Worm (Caenorhabditis elegans): ENCODE data around the gene attf-5.

The attf-5 gene

DNA sequence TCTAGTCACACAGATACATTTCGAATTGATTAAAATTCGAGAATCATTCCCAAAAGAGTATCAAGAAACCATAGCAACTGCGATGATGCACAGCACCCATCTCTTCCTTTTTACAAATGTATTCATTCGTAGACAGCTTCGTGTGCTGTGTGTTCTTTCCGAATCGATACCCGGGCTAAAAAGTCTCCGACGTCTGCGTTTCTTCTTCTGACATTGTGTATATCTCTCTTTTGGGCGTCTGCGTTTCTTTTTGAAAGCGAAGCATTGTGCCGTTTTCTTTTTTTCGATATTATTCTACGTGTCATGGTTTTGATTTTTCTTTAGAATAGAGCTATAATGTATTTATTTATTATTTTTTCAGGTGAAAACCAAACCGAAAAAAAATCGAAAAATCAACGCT lies at the start of gene attf-5:
TSS of gene attf-5 (plus strand) at position 362 of the 400 bp plus-strand sequence.
- TF ChIP-seq dao-5 (tag; optimal IDR thresholded peaks at IDR 0.05) = no peak
- TF ChIP-seq him-1 (tag; optimal IDR thresholded peaks at IDR 0.05) = no peak

DNA sequence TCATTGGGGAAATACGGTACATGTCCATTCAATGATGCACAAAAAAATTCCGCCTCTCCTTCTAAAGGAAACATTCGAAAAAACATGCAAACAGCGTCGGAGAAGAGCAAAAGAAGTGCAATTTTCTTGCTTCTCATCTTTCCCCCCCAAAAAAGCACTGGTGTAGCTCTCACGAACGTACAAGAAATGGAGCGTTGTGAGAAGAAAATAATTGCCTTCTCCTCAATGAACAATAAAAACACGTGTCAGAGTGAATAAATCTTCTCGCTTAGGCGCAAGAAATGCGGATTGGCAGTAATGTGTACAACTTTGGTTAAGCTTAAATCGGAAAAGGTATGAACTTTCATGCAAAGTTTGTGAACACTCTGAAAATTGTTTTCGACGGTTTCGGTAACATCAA lies 39.8 kb upstream of the attf-5 start:
- no peak for TF ChIP-seq dao-5 (tag; optimal IDR thresholded peaks at IDR 0.05)
- TF ChIP-seq W03F9.2 (tag; optimal IDR thresholded peaks at IDR 0.05) = no peak
- TF ChIP-seq him-1 (tag; optimal IDR thresholded peaks at IDR 0.05) = no peak

DNA sequence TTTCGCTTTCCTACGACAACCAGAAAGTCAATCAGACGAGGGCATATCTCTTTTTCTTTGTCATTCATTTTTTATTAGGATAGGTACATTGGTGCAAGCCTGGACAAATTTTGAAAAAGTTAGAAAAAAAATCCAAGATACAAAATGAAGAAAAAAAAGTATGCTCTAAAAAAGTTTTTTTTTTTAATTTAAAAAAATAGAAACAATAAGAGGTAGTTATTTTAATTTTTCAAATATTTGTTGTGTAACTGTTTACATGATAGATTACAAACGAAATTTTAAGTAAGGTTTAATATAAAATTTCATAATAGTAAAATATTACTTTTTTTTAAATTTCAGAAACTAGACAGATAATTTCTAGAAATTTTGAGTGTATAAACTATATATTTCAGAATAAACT lies 28.5 kb upstream of the attf-5 start, which contains the start of gene aex-3:
TSS of gene aex-3 (minus strand) at position 101 of the 400 bp plus-strand sequence.
- no peak for TF ChIP-seq dao-5 (tag; optimal IDR thresholded peaks at IDR 0.05)
- no peak for TF ChIP-seq W03F9.2 (tag; optimal IDR thresholded peaks at IDR 0.05)
- no peak for TF ChIP-seq him-1 (tag; optimal IDR thresholded peaks at IDR 0.05)

DNA sequence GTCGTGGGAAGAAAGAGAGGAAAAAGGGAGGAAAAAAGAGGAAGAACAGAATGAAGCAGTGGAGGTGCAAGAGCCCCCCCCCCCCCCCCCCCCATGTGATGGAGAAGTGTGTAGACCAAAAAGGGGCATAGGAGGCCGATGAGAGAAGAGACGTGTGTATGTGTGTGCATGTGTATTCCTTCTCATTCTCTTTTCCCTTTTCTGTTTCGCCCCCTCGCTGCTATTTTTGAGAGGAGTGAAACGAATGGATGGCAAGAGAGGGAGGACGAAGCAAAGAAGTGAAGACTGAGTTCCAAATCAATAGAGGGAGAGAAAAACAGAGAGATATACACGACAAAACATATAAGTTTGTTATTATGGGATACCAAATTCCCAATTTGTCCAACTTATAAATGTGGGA lies 27.6 kb upstream of the attf-5 start:
- no peak for TF ChIP-seq dao-5 (tag; optimal IDR thresholded peaks at IDR 0.05)
- no peak for TF ChIP-seq him-1 (tag; optimal IDR thresholded peaks at IDR 0.05)
- no peak for TF ChIP-seq W03F9.2 (tag; optimal IDR thresholded peaks at IDR 0.05)

DNA sequence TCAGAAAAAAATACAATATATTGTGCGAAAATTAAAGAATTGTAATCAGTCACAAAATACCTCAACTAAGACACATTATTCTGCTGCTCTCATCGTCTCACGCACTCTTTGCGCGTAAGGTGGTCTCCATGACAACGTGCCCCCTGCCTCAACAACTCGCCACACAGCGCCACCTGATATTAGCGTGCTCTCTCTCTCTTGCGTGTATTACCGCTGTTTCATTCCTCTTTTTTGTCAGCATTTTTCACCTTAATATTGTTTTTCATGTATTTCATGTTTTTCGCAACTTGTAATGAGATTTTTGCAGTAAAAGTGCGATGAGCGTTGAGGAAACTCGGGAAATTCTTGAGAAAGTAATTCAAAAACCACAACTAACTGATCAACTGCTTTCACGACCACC lies 24.7 kb upstream of the attf-5 start, which contains the start of gene dyf-11:
TSS of gene dyf-11 (plus strand) at position 301 of the 400 bp plus-strand sequence.
- TF ChIP-seq him-1 (tag; optimal IDR thresholded peaks at IDR 0.05) (no peak), dao-5 (tag; optimal IDR thresholded peaks at IDR 0.05) (no peak), W03F9.2 (tag; optimal IDR thresholded peaks at IDR 0.05) (no peak)

DNA sequence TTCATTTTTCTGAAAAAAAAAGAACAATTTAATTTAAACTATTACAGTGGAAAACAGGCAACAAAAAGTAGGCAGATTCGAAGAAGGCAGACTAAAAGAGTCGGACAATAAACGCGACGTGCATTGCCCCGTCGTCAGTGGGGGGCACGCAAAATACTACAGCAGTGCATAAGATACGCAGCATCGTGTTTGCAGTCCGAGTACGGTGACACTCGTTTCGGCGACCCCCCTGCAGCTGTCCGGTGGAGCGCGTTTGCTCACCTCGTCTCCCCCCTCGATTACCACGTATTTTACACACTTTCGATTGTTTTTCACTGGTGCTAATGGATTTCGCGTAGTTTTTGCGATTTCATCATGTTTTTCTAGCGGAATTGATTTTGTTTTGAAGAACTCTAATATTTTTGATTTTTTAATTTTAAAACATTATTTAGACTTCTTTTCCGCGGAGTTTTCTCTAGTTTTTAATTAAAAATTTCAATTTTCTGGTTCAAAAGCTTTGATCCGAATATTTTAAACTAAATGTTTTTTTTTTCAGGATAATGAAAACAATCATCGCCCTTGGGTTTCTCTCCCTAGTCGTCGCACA lies 20.0 kb upstream of the attf-5 start, which contains the start of the genes trap-2 and ile-2:
TSS of gene trap-2 (minus strand) at position 9 of the 586 bp plus-strand sequence.
TSS of gene ile-2 (plus strand) at position 536 of the 586 bp plus-strand sequence.
- TF ChIP-seq dao-5 (tag; optimal IDR thresholded peaks at IDR 0.05) (peak; percentile 23), W03F9.2 (tag; optimal IDR thresholded peaks at IDR 0.05) (peak; percentile 81), him-1 (tag; optimal IDR thresholded peaks at IDR 0.05) (peak; percentile 51)

DNA sequence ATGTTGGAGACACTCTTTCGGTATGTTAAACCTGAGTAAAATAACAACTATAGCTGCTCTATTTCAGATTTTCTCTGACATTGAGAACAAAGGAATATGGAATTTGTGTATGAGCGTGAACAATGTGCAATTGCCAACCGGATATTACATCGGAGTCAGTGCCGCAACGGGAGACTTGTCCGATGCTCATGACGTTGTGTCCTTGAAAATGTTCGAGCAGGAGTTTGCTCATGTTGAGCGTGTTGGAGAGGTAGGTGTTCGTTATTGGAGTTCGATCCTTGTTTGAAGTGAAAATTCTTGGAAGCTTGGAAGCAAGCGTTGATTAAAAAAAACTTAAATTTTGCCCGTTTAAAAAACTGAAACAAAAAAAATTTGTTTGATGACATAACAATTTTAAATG lies 18.6 kb upstream of the attf-5 start:
- no peak for TF ChIP-seq him-1 (tag; optimal IDR thresholded peaks at IDR 0.05)
- no peak for TF ChIP-seq W03F9.2 (tag; optimal IDR thresholded peaks at IDR 0.05)
- no peak for TF ChIP-seq dao-5 (tag; optimal IDR thresholded peaks at IDR 0.05)

DNA sequence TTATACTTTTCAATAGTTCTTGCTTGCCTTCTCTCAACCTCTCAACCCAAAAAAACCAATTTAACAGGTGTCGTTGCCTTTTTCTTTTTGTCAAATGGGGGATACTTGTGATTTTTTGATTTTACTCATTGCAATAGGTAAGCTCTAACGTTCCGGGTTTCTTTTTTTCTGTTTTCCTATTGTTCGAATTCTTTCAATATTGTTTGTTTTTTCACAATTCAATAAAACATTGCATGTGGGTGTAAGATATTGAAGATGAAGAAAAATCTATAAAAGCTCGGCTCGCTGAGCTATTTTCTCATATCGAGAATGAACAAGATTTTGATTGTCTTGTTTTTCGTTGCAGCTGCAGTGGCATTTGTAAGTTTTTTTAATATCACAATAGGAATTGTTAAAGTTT lies 17.6 kb upstream of the attf-5 start, which contains the start of gene T04G9.7:
TSS of gene T04G9.7 (plus strand) at position 301 of the 400 bp plus-strand sequence.
- TF ChIP-seq W03F9.2 (tag; optimal IDR thresholded peaks at IDR 0.05) (no peak), dao-5 (tag; optimal IDR thresholded peaks at IDR 0.05) (no peak), him-1 (tag; optimal IDR thresholded peaks at IDR 0.05) (no peak)

DNA sequence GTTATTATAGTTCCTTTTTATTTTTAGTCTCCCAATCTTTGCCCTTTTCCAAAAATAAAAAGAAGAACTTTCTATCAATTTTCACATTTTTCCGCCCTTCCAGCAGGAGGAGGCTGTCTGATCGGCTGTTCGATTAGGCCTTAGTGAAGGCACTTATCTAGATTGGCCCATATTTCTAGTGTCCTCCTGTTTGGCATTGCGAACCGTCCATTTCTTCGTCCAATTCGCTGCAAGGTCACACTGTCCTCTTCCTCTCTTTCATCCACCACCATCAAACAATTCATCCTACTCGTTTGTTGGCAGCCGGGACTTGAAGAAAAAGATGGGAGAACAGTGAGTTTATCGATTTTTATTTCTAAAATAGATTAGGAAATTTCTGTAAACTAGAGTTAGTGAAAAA lies 16.0 kb upstream of the attf-5 start, which contains the start of gene T04G9.4:
TSS of gene T04G9.4 (plus strand) at position 293 of the 400 bp plus-strand sequence.
- TF ChIP-seq him-1 (tag; optimal IDR thresholded peaks at IDR 0.05) (no peak), W03F9.2 (tag; optimal IDR thresholded peaks at IDR 0.05) (no peak), dao-5 (tag; optimal IDR thresholded peaks at IDR 0.05) (no peak)

DNA sequence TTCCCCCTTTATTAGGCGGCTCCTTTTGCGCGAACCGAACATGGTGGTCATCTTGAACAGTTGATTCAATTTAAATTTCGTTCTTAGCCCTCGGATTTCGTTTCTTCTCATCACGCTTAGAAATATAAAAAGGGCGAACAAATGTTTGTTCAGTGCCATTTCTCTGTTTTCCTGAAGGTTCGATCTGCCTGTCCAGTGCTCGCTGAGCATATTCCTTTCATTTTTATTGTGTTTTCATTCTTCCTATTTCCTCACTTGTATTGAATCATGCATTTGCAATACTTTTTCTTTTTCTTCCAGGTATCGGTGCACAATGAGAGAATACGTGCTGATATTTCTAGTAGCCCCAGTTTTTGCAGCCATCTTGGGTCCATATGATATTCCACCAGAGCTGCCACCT lies 10.7 kb upstream of the attf-5 start, which contains the start of gene nas-15:
TSS of gene nas-15 (plus strand) at position 301 of the 400 bp plus-strand sequence.
- TF ChIP-seq him-1 (tag; optimal IDR thresholded peaks at IDR 0.05) (no peak), dao-5 (tag; optimal IDR thresholded peaks at IDR 0.05) (no peak), W03F9.2 (tag; optimal IDR thresholded peaks at IDR 0.05) (no peak)

DNA sequence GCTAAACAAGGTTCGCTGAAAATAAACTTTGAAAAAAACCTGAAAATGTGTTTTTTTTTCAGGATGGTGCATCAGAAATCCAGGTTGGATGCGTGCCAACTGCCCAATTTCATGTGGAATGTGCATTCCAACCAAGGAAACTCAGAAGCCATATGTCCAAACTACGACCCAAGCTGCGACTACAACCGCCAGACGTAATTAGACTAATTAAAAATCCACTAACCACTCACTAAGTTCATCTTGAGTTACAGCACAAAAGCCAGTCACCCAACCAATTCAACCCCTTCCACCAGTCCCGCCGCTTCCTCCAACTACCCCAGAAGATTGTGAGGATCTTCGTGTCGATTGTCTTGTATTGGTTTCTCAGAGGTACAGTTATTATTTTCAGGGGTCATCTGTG lies 8.9 kb upstream of the attf-5 start:
- TF ChIP-seq W03F9.2 (tag; optimal IDR thresholded peaks at IDR 0.05) (no peak), him-1 (tag; optimal IDR thresholded peaks at IDR 0.05) (no peak), dao-5 (tag; optimal IDR thresholded peaks at IDR 0.05) (no peak)

DNA sequence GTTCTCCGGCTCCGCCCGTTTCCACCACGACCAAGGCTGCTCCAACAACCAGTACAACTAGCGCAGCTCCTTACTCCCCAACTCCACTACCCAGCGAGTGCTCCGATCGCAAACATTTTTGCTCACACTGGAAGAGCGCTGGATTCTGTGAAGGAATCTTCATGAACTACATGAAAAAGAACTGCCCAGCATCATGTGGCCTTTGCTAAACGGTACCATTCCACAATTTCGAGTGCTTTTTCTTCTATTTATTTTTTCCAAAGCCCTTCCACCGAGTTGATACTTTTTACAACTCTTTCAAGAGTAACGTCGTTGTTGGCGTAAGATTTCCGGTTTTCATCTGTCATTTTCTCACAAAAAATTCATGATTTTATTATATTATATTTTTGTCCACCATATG lies 8.1 kb upstream of the attf-5 start:
- TF ChIP-seq him-1 (tag; optimal IDR thresholded peaks at IDR 0.05) (no peak), W03F9.2 (tag; optimal IDR thresholded peaks at IDR 0.05) (no peak), dao-5 (tag; optimal IDR thresholded peaks at IDR 0.05) (no peak)

DNA sequence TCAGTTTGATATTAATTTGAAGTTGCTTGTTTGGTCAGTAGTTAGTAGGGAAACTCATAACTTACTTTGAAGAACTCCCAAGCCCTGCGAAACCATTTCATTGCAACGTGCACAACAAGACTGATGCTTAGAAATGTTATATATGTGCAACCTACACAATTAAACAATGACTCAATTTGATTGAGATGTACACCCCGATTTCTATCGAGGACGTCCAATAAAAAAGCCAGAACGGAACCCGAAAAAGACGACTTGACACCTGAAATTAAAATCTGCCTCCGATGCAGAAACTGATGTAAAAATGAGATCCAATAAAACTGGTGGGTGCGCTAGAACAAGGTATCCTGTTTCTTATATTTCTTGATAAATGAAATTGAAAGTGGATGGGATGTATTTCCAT lies 3.3 kb upstream of the attf-5 start, which contains the start of gene T04G9.6:
TSS of gene T04G9.6 (minus strand) at position 101 of the 400 bp plus-strand sequence.
- TF ChIP-seq dao-5 (tag; optimal IDR thresholded peaks at IDR 0.05) = no peak
- TF ChIP-seq W03F9.2 (tag; optimal IDR thresholded peaks at IDR 0.05) = no peak
- no peak for TF ChIP-seq him-1 (tag; optimal IDR thresholded peaks at IDR 0.05)

DNA sequence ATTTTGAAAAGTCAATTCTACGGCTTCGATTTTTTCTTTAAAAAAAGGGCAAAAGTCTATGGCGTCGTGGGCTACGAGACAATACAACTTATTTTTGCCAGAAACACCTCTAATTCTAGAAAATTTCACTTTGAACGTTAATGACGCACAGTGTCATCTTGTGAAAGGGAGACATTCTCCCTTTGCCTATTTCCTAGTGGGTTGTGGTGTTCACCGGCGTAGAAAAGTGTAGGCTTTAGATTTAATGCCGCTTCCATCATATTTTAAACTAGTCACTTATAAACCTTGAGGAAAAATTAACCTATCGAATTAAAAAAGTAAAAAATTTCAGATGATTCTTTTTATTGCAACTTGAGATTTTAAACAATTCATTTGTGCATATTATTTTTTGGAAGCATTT lies 2.8 kb upstream of the attf-5 start:
- no peak for TF ChIP-seq dao-5 (tag; optimal IDR thresholded peaks at IDR 0.05)
- no peak for TF ChIP-seq W03F9.2 (tag; optimal IDR thresholded peaks at IDR 0.05)
- no peak for TF ChIP-seq him-1 (tag; optimal IDR thresholded peaks at IDR 0.05)

DNA sequence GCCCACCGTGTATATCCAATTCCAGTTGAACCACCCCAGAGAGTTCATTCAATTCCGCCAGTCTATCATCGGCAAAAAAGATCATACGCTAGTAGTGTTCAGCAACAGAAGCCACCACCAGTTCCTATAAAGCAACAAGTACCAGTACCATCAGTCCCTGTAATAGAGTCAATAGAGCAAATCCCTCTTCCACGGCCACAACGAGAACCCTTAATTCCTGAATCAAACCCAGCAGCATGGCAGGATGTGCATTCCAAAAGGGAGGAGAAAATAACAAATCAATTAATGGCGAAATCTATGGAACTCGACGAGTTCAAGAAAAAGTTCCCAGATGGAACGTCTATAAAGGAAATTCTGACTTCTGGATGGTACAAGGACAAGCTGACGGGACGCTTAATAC lies 1.7 kb downstream of the attf-5 start:
- no peak for TF ChIP-seq W03F9.2 (tag; optimal IDR thresholded peaks at IDR 0.05)
- TF ChIP-seq dao-5 (tag; optimal IDR thresholded peaks at IDR 0.05) = no peak
- TF ChIP-seq him-1 (tag; optimal IDR thresholded peaks at IDR 0.05) = no peak
